Worm (Caenorhabditis elegans): Measurements from ENCODE around the gene mpk-1.

mpk-1 gene

DNA sequence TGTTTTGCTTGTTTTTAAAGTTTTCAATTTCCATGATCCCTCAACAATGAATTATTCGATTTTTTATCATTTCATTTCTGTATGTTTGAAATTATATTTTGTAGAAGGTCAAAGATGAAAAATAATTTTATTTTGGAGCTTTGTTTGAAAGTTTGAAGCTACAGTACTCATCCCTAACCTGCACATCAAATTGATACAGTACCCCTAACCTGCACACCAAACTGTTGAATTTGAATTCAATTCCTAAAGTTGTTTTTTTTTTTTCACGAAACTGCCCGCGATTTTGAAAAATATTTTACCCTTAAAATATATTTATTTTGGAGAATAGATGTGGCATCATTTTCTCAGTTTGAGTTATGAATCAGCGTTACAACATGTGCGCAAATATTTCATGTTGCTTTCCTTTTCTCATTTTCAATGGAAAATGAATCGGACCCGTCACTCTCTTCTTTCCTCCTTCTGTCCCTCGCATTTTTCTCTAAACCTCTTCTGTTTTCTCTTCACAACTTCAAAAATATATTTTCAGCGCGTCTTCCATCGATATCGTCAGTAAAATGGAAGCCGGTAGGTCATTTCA is 22.1 kb downstream of the mpk-1 start, which contains the start of gene R74.8:
TSS of gene R74.8 (plus strand) at position 527 of the 577 bp plus-strand sequence.
- peak in 1 of 2 experiments; percentile 79 for TF ChIP-seq lsy-2 (tag; optimal IDR thresholded peaks at IDR 0.05)
- TF ChIP-seq skn-1 (tag; optimal IDR thresholded peaks at IDR 0.05): no peak
- peak; percentile 25 for TF ChIP-seq lin-38 (GFP tag; IDR thresholded peaks at IDR 0.05)
- TF ChIP-seq unc-130 (GFP tag; optimal IDR thresholded peaks at IDR 0.05): peak; percentile 67
- no peak for TF ChIP-seq ceh-32 (tag; optimal IDR thresholded peaks at IDR 0.05; ENCODE audit: poor library complexity)
- TF ChIP-seq mdl-1 (tag; optimal IDR thresholded peaks at IDR 0.05): no peak
- TF ChIP-seq F49E8.2 (tag; optimal IDR thresholded peaks at IDR 0.05; ENCODE audit: borderline replicate concordance): peak; percentile 19
- no peak for TF ChIP-seq zip-11 (GFP tag; IDR thresholded peaks at IDR 0.05)
- no peak for TF ChIP-seq mxl-2 (GFP tag; conservative IDR thresholded peaks at IDR 0.05)
- no peak for TF ChIP-seq spr-1 (tag; optimal IDR thresholded peaks at IDR 0.05)
- TF ChIP-seq mes-2 (tag; optimal IDR thresholded peaks at IDR 0.05; ENCODE audit: poor library complexity, severe bottlenecking): no peak
- TF ChIP-seq zfp-2 (tag; optimal IDR thresholded peaks at IDR 0.05): no peak
- TF ChIP-seq Y48G9A.11 (GFP tag; IDR thresholded peaks at IDR 0.05): peak; percentile 79

DNA sequence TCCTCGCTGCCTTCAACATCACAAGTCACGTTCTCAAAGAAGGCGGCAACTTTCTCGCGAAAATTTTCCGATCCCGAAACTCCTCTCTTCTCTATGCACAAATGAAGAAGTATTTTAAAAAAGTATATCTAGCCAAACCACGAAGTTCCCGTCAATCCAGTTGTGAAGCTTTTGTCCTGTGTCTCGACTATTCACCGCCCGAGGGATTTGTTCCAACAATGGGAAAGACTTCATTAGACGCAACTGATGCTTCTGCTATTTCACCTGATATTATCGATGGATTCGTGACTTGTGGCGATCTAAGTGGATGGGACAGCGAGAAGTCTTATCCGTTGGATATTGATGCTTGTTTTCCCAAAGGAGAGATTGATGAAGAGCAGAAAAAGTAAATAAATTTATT is 22.9 kb downstream of the mpk-1 start:
- TF ChIP-seq nhr-6 (tag; optimal IDR thresholded peaks at IDR 0.05) (no peak), aha-1 (tag) (peak; percentile 94)

DNA sequence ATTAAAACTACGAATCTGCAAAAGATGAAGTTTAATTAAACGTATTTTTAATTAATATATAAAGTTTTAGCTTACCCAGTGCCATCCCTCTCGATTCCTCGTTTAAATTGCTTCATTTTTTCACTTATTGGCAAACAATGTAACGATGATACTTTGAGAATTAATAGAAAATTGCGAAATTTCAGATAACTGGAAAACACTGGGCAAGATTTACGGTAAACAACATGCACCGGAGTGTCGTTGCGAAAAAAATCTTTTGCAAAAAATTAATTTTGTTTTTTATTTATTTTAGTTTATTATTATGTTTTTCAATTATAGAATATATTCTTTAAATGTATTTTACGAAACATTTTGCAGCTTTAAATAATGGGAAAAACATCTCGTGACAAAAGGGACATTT is 23.8 kb downstream of the mpk-1 start, which contains the start of the genes pelo-1 and R74.7:
TSS of gene pelo-1 (minus strand) at position 151 of the 400 bp plus-strand sequence.
TSS of gene R74.7 (plus strand) at position 358 of the 400 bp plus-strand sequence.
- TF ChIP-seq dmd-6 (GFP tag; IDR thresholded peaks at IDR 0.05) (no peak), F44E2.7 (GFP tag; IDR thresholded peaks at IDR 0.05) (no peak), daf-16 (GFP tag; optimal IDR thresholded peaks at IDR 0.05) (no peak), daf-16 (tag; optimal IDR thresholded peaks at IDR 0.05) (peak; percentile 21), mdl-1 (tag; optimal IDR thresholded peaks at IDR 0.05) (no peak), dpl-1 (GFP tag; optimal IDR thresholded peaks at IDR 0.05) (no peak), tra-1 (GFP tag; IDR thresholded peaks at IDR 0.05) (no peak), lsy-2 (tag; optimal IDR thresholded peaks at IDR 0.05) (peak in 1 of 2 experiments; percentile 65), T20F7.1 (GFP tag; optimal IDR thresholded peaks at IDR 0.05) (peak; percentile 95), gei-8 (GFP tag; optimal IDR thresholded peaks at IDR 0.05) (no peak), egl-27 (tag; optimal IDR thresholded peaks at IDR 0.05) (no peak), fkh-10 (GFP tag; optimal IDR thresholded peaks at IDR 0.05) (no peak), Y48G9A.11 (GFP tag; IDR thresholded peaks at IDR 0.05) (peak; percentile 61), zip-2 (tag; optimal IDR thresholded peaks at IDR 0.05) (peak; percentile 2), nhr-77 (tag; optimal IDR thresholded peaks at IDR 0.05) (peak; percentile 11), mes-2 (tag; optimal IDR thresholded peaks at IDR 0.05; ENCODE audit: poor library complexity, severe bottlenecking) (peak; percentile 33), R02D3.7 (tag; optimal IDR thresholded peaks at IDR 0.05) (peak; percentile 69), ceh-28 (tag; optimal IDR thresholded peaks at IDR 0.05) (no peak)

DNA sequence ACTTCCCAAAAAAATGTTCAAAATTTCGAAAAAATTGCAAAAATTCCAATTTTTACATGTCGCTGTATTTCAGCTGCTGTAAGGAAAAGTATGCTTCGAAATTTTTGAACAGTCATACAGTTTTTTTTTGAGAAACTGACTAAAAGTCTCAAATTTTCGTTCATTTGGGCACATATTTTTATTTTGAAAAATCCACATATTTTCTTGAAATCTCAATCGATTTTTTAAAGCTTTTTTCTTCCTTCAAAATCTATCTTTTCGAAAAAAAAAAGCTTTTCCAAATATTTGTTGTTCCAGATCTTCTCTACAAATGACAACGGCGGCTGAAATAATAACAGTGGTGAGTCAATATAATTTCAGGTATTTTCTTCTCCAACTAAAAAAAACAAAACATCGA is 30.9 kb downstream of the mpk-1 start, which contains the start of gene asd-1:
TSS of gene asd-1 (plus strand) at position 298 of the 397 bp plus-strand sequence.
- TF ChIP-seq aly-2 (tag; optimal IDR thresholded peaks at IDR 0.05): no peak
- no peak for TF ChIP-seq tag-97 (GFP tag; IDR thresholded peaks at IDR 0.05)
- TF ChIP-seq nhr-111 (GFP tag; optimal IDR thresholded peaks at IDR 0.05): no peak
- TF ChIP-seq gei-8 (GFP tag; optimal IDR thresholded peaks at IDR 0.05): no peak
- TF ChIP-seq vab-7 (GFP tag; IDR thresholded peaks at IDR 0.05): no peak
- TF ChIP-seq F26F4.8 (GFP tag; conservative IDR thresholded peaks at IDR 0.05): no peak
